Worm (Caenorhabditis elegans): Measurements from ENCODE around the gene lgg-2.
"Not testable (repeated sequence)": the region's sequence is repeated elsewhere in the genome, so short reads cannot be mapped to it uniquely, and the experiment has no call there.

Gene lgg-2

DNA sequence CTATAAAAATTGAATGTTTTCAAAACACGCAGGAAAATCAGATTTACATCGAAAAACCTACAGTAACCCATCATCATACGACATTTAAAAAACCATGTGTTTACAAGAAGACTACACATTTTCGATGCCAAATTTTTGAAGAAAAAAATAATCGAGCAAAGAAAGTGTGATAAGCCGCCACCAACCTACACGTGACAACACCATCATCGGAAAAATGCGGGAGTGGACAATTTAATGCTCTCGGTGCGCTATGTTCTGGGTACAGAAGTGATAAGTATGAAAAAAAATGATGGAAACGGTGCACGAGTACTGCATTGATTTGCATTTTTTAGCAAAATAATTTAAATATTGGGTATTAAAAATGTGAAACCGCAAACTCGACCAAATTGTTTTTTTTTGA lies 29.0 kb upstream of the lgg-2 start:
- TF ChIP-seq ces-1 (GFP tag; optimal IDR thresholded peaks at IDR 0.05) (no peak), mls-2 (tag; optimal IDR thresholded peaks at IDR 0.05) (no peak), nhr-76 (tag; optimal IDR thresholded peaks at IDR 0.05) (no peak), elt-3 (tag; optimal IDR thresholded peaks at IDR 0.05) (no peak), nhr-2 (tag; optimal IDR thresholded peaks at IDR 0.05) (no peak), mep-1 (tag; optimal IDR thresholded peaks at IDR 0.05) (no peak), elt-1 (tag; optimal IDR thresholded peaks at IDR 0.05; ENCODE audit: borderline replicate concordance, insufficient read depth) (no peak)

DNA sequence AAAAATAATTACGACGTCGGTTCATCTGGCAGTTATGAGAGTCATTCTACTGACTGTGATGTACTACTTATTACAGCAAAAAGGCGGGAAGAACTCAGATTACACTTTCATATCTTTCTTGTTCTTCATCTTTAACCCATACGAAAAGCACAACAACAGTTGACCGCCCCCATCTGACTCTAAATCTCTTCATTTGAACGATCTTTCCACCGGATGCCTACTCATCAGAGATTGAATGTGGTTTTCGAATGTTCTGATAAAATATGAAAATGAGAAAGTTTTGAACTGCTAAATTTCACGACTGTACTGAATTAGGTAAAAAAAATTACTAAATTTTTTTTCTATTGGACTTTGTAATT lies 22.5 kb upstream of the lgg-2 start, which contains the start of gene sri-19:
Gene sri-19, plus strand, starts transcription at position 143 of the 359 bp plus-strand sequence.
- TF ChIP-seq unc-120 (tag; optimal IDR thresholded peaks at IDR 0.05; ENCODE audit: poor library complexity, severe bottlenecking) (peak; percentile 21), unc-39 (tag; optimal IDR thresholded peaks at IDR 0.05) (no peak), unc-62 (GFP tag; optimal IDR thresholded peaks at IDR 0.05) (no peak), ztf-11 (tag; optimal IDR thresholded peaks at IDR 0.05) (no peak), snpc-4 (tag; optimal IDR thresholded peaks at IDR 0.05) (no peak), elt-3 (tag; optimal IDR thresholded peaks at IDR 0.05) (no peak), blmp-1 (tag; optimal IDR thresholded peaks at IDR 0.05) (no peak), lin-32 (GFP tag; optimal IDR thresholded peaks at IDR 0.05) (no peak), nhr-237 (tag; optimal IDR thresholded peaks at IDR 0.05) (no peak), bed-3 (GFP tag; optimal IDR thresholded peaks at IDR 0.05) (no peak), hlh-1 (tag; optimal IDR thresholded peaks at IDR 0.05) (peak; percentile 82), ceh-43 (GFP tag; optimal IDR thresholded peaks at IDR 0.05) (no peak), cnd-1 (tag; optimal IDR thresholded peaks at IDR 0.05) (no peak), ceh-83 (GFP tag; optimal IDR thresholded peaks at IDR 0.05) (no peak), mab-5 (tag; optimal IDR thresholded peaks at IDR 0.05) (no peak)

ce11 chrIV:10957583-10958229 lies 22.0 kb upstream of the lgg-2 start, which contains the start of gene Y69E1A.5:
Gene Y69E1A.5 (minus strand): TSS chrIV:10957655.
- peak; percentile 31 for TF ChIP-seq mab-5 (tag; optimal IDR thresholded peaks at IDR 0.05)
- peak; percentile 40 for TF ChIP-seq unc-62 (GFP tag; optimal IDR thresholded peaks at IDR 0.05)
- TF ChIP-seq flh-1 (GFP tag; optimal IDR thresholded peaks at IDR 0.05) = no peak
- TF ChIP-seq hlh-1 (tag; optimal IDR thresholded peaks at IDR 0.05) = peak; percentile 82

ce11 chrIV:10954955-10955354 lies 19.3 kb upstream of the lgg-2 start, which contains the start of gene Y69E1A.4:
Gene Y69E1A.4 (plus strand): TSS chrIV:10955255.
- not testable (repeated sequence) for TF ChIP-seq drap-1 (GFP tag; optimal IDR thresholded peaks at IDR 0.05); nhr-2 (tag; optimal IDR thresholded peaks at IDR 0.05); mab-5 (tag; optimal IDR thresholded peaks at IDR 0.05)

DNA sequence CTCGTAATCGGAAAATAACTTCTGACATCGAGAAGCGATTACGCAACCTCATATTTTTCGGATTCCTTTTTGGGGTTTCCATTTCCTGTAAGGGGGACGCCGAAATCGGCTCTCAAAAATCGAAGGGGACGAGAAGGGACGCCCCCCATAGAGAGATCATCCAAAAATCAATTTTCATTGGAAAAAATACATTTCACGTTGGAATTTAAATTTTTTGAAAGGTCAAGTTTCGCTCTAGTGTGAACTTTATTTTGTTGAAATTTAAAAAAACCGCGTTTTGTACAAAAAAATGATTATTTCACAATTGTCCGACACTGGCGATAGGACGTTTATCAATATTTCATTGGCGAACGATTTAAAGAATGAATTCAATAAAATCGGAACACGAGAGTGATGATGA lies 16.3 kb upstream of the lgg-2 start, which contains the start of gene Y69E1A.3:
Gene Y69E1A.3, plus strand, starts transcription at position 301 of the 400 bp plus-strand sequence.
- TF ChIP-seq ces-1 (GFP tag; optimal IDR thresholded peaks at IDR 0.05) (no peak), bed-3 (GFP tag; optimal IDR thresholded peaks at IDR 0.05) (no peak), sem-2 (GFP tag; optimal IDR thresholded peaks at IDR 0.05) (no peak), tbx-8 (GFP tag; optimal IDR thresholded peaks at IDR 0.05) (no peak), ceh-39 (tag; optimal IDR thresholded peaks at IDR 0.05) (no peak), lin-32 (GFP tag; optimal IDR thresholded peaks at IDR 0.05) (no peak)

- no peak for TF ChIP-seq lsy-2 (tag; optimal IDR thresholded peaks at IDR 0.05)
- no peak for TF ChIP-seq sptf-1 (tag; optimal IDR thresholded peaks at IDR 0.05)
- no peak for TF ChIP-seq ces-1 (GFP tag; optimal IDR thresholded peaks at IDR 0.05)
- TF ChIP-seq mls-2 (tag; optimal IDR thresholded peaks at IDR 0.05) = no peak
- no peak for TF ChIP-seq ceh-43 (GFP tag; optimal IDR thresholded peaks at IDR 0.05)
Observed at ce11 chrIV:10950363-10951214, 14.9 kb upstream of the lgg-2 start.

Measured in whole organism, mixed stage, embryonic.